Worm (Caenorhabditis elegans): ENCODE measurements around the gene srbc-34.

DNA sequence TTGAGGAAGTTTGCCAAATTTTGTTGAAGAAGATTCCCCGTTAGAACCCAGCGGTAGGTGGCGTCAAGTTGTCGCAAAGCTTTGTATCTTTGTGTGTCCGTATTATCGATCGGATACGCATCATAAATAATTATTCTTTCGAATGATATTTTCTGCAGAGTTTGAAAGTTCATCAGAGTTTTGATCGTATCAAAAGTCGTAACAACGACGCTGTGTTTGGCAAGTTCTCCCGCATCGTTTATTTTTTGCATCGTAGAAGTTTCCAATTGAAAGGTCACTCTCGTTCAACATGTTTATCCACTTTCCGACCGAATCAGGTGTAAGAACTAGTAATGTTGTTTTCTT is 43.0 kb upstream of the srbc-34 start:
- TF ChIP-seq aha-1 (tag) = peak; percentile 38
- TF ChIP-seq snpc-4 (tag; optimal IDR thresholded peaks at IDR 0.05) = no peak
- TF ChIP-seq pha-4 (GFP tag; IDR thresholded peaks at IDR 0.05) = no peak
- no peak for TF ChIP-seq pha-4 (tag; optimal IDR thresholded peaks at IDR 0.05)
- TF ChIP-seq R02D3.7 (tag; optimal IDR thresholded peaks at IDR 0.05) = no peak
- no peak for TF ChIP-seq mdl-1 (tag; optimal IDR thresholded peaks at IDR 0.05)
- TF ChIP-seq lsy-2 (tag; optimal IDR thresholded peaks at IDR 0.05) = no peak
